Worm (Caenorhabditis elegans): ENCODE data around the gene nhr-20.

Gene nhr-20

ce11 chrIII:4191091-4191638 lies 41.9 kb downstream of the nhr-20 start, which contains the start of gene dnj-16:
dnj-16 (plus strand) TSS chrIII:4191141.
- no peak for TF ChIP-seq scrt-1 (GFP tag; IDR thresholded peaks at IDR 0.05)
- no peak for TF ChIP-seq tra-4 (tag; optimal IDR thresholded peaks at IDR 0.05)
- TF ChIP-seq tbx-37 (GFP tag; conservative IDR thresholded peaks at IDR 0.05): no peak
- TF ChIP-seq F13C5.2 (tag; optimal IDR thresholded peaks at IDR 0.05): peak; percentile 9

- no peak for TF ChIP-seq aly-1 (tag; optimal IDR thresholded peaks at IDR 0.05)
- no peak for TF ChIP-seq F13C5.2 (tag; optimal IDR thresholded peaks at IDR 0.05)
- TF ChIP-seq B0310.2 (tag; optimal IDR thresholded peaks at IDR 0.05): no peak
- no peak for TF ChIP-seq scrt-1 (GFP tag; IDR thresholded peaks at IDR 0.05)
- TF ChIP-seq ama-1 (optimal IDR thresholded peaks at IDR 0.05): no peak
- TF ChIP-seq hmg-4 (GFP tag; optimal IDR thresholded peaks at IDR 0.05): no peak
These were observed 42.8 kb downstream of the nhr-20 start, which contains the start of gene spp-28 for ce11 chrIII:4190241-4190640. spp-28 (minus strand) TSS chrIII:4190341.

- TF ChIP-seq hmg-4 (GFP tag; optimal IDR thresholded peaks at IDR 0.05) (no peak), tbx-11 (GFP tag; IDR thresholded peaks at IDR 0.05) (no peak), ets-7 (tag; optimal IDR thresholded peaks at IDR 0.05) (no peak), sea-1 (GFP tag; conservative IDR thresholded peaks at IDR 0.05) (no peak), ceh-13 (GFP tag; optimal IDR thresholded peaks at IDR 0.05) (no peak), B0310.2 (tag; optimal IDR thresholded peaks at IDR 0.05) (no peak), ceh-36 (tag; optimal IDR thresholded peaks at IDR 0.05) (no peak), F13C5.2 (tag; optimal IDR thresholded peaks at IDR 0.05) (no peak), scrt-1 (GFP tag; IDR thresholded peaks at IDR 0.05) (no peak), pes-1 (GFP tag; IDR thresholded peaks at IDR 0.05) (no peak), hnd-1 (tag; optimal IDR thresholded peaks at IDR 0.05) (no peak)
These were observed 43.4 kb downstream of the nhr-20 start for ce11 chrIII:4189602-4190001.

ce11 chrIII:4187845-4188244 lies 45.2 kb downstream of the nhr-20 start, which contains the start of gene R74.2:
R74.2 (plus strand) TSS chrIII:4188160.
- no peak for TF ChIP-seq hmg-4 (GFP tag; optimal IDR thresholded peaks at IDR 0.05)
- no peak for TF ChIP-seq hmbx-1 (tag; optimal IDR thresholded peaks at IDR 0.05)
- no peak for TF ChIP-seq ceh-36 (tag; optimal IDR thresholded peaks at IDR 0.05)
- TF ChIP-seq aly-1 (tag; optimal IDR thresholded peaks at IDR 0.05): no peak
- TF ChIP-seq scrt-1 (GFP tag; IDR thresholded peaks at IDR 0.05): no peak
- TF ChIP-seq ets-7 (tag; optimal IDR thresholded peaks at IDR 0.05): no peak
- no peak for TF ChIP-seq hnd-1 (tag; optimal IDR thresholded peaks at IDR 0.05)
- TF ChIP-seq tbx-37 (GFP tag; conservative IDR thresholded peaks at IDR 0.05): no peak
- TF ChIP-seq flt-1 (GFP tag; IDR thresholded peaks at IDR 0.05): no peak
- TF ChIP-seq tbx-11 (GFP tag; IDR thresholded peaks at IDR 0.05): no peak
- TF ChIP-seq B0310.2 (tag; optimal IDR thresholded peaks at IDR 0.05): no peak
- no peak for TF ChIP-seq ceh-13 (GFP tag; optimal IDR thresholded peaks at IDR 0.05)

ce11 chrIII:4186751-4187309 lies 46.2 kb downstream of the nhr-20 start, which contains the start of gene lars-1:
lars-1 (minus strand) TSS chrIII:4186801.
- TF ChIP-seq aly-1 (tag; optimal IDR thresholded peaks at IDR 0.05): no peak
- TF ChIP-seq hnd-1 (tag; optimal IDR thresholded peaks at IDR 0.05): no peak
- no peak for TF ChIP-seq hmbx-1 (tag; optimal IDR thresholded peaks at IDR 0.05)
- no peak for TF ChIP-seq tbx-11 (GFP tag; IDR thresholded peaks at IDR 0.05)
- TF ChIP-seq ceh-13 (GFP tag; optimal IDR thresholded peaks at IDR 0.05): no peak
- no peak for TF ChIP-seq hmg-4 (GFP tag; optimal IDR thresholded peaks at IDR 0.05)
- no peak for TF ChIP-seq tbx-37 (GFP tag; conservative IDR thresholded peaks at IDR 0.05)
- no peak for TF ChIP-seq B0310.2 (tag; optimal IDR thresholded peaks at IDR 0.05)
- no peak for TF ChIP-seq ama-1 (optimal IDR thresholded peaks at IDR 0.05)
- no peak for TF ChIP-seq scrt-1 (GFP tag; IDR thresholded peaks at IDR 0.05)
- TF ChIP-seq ceh-36 (tag; optimal IDR thresholded peaks at IDR 0.05): no peak
- TF ChIP-seq sea-1 (GFP tag; conservative IDR thresholded peaks at IDR 0.05): no peak
- no peak for TF ChIP-seq pes-1 (GFP tag; IDR thresholded peaks at IDR 0.05)
- TF ChIP-seq F13C5.2 (tag; optimal IDR thresholded peaks at IDR 0.05): no peak
- TF ChIP-seq flt-1 (GFP tag; IDR thresholded peaks at IDR 0.05): no peak
- TF ChIP-seq tra-4 (tag; optimal IDR thresholded peaks at IDR 0.05): no peak

- TF ChIP-seq flt-1 (GFP tag; IDR thresholded peaks at IDR 0.05) (no peak), ama-1 (optimal IDR thresholded peaks at IDR 0.05) (no peak), hmg-4 (GFP tag; optimal IDR thresholded peaks at IDR 0.05) (no peak)
These were observed 51.7 kb downstream of the nhr-20 start, which contains the start of gene C16C10.1 for ce11 chrIII:4181338-4181737. C16C10.1 (minus strand) TSS chrIII:4181438.
